Fruit fly (Drosophila melanogaster): Measurements from ENCODE around the gene rsh.

Gene rsh

dm6 chrX:12939951-12940350 is 48.5 kb upstream of the rsh start (continued):
- no peak for TF ChIP-seq sens-2 (GFP tag; IDR thresholded peaks at IDR 0.05)
- TF ChIP-seq caup (GFP tag; optimal IDR thresholded peaks at IDR 0.05; ENCODE audit: severe bottlenecking) = no peak
- TF ChIP-seq CG10543 (GFP tag; optimal IDR thresholded peaks at IDR 0.05) = no peak
- no peak for TF ChIP-seq vnd (GFP tag; IDR thresholded peaks at IDR 0.05; ENCODE audit: partially characterized antibody)
- TF ChIP-seq fd96Cb (tag; optimal IDR thresholded peaks at IDR 0.05) = no peak
- TF ChIP-seq prd (optimal IDR thresholded peaks at IDR 0.05) = no peak
- peak; percentile 86 for TF ChIP-seq prd (GFP tag; IDR thresholded peaks at IDR 0.05)
- TF ChIP-seq CG5245 (GFP tag; optimal IDR thresholded peaks at IDR 0.05) = no peak
- no peak for TF ChIP-seq CG7786 (GFP tag; optimal IDR thresholded peaks at IDR 0.05)
- no peak for TF ChIP-seq hb (GFP tag; IDR thresholded peaks at IDR 0.05; ENCODE audit: partially characterized antibody)
- peak; percentile 6 for TF ChIP-seq tio (GFP tag; optimal IDR thresholded peaks at IDR 0.05)
- TF ChIP-seq CG12744 (GFP tag; optimal IDR thresholded peaks at IDR 0.05) = no peak
- no peak for TF ChIP-seq CG9797 (GFP tag; optimal IDR thresholded peaks at IDR 0.05)
- TF ChIP-seq Side (GFP tag; optimal IDR thresholded peaks at IDR 0.05) = no peak
- no peak for TF ChIP-seq her (GFP tag; optimal IDR thresholded peaks at IDR 0.05)
- no peak for TF ChIP-seq CG9817 (tag; optimal IDR thresholded peaks at IDR 0.05)
- no peak for TF ChIP-seq Jarid2 (GFP tag; optimal IDR thresholded peaks at IDR 0.05)
- no peak for TF ChIP-seq pnt (GFP tag; optimal IDR thresholded peaks at IDR 0.05)
- TF ChIP-seq pum (GFP tag; optimal IDR thresholded peaks at IDR 0.05) = no peak
- TF ChIP-seq crp (GFP tag; optimal IDR thresholded peaks at IDR 0.05) = no peak
- no peak for TF ChIP-seq knrl (GFP tag; IDR thresholded peaks at IDR 0.05; ENCODE audit: partially characterized antibody)
- no peak for TF ChIP-seq CG14441 (GFP tag; IDR thresholded peaks at IDR 0.05)
- TF ChIP-seq CG6254 (GFP tag; optimal IDR thresholded peaks at IDR 0.05) = no peak
- no peak for TF ChIP-seq Ravus (GFP tag; IDR thresholded peaks at IDR 0.05)
- no peak for TF ChIP-seq odd (GFP tag; optimal IDR thresholded peaks at IDR 0.05)
- TF ChIP-seq Med (GFP tag) = no peak
- TF ChIP-seq CG13424 (tag; optimal IDR thresholded peaks at IDR 0.05) = no peak
- TF ChIP-seq fru (optimal IDR thresholded peaks at IDR 0.05) = no peak
- TF ChIP-seq bigmax (GFP tag; optimal IDR thresholded peaks at IDR 0.05) = no peak
- no peak for TF ChIP-seq cato (GFP tag; optimal IDR thresholded peaks at IDR 0.05; ENCODE audit: borderline replicate concordance)
- no peak for TF ChIP-seq bowl (GFP tag; IDR thresholded peaks at IDR 0.05)
- no peak for TF ChIP-seq stwl (tag; optimal IDR thresholded peaks at IDR 0.05)
- TF ChIP-seq sob (GFP tag; IDR thresholded peaks at IDR 0.05) = no peak
- TF ChIP-seq CG18011 (GFP tag; optimal IDR thresholded peaks at IDR 0.05) = no peak
- no peak for TF ChIP-seq Nf-YB (GFP tag; optimal IDR thresholded peaks at IDR 0.05)
- TF ChIP-seq ems (GFP tag; optimal IDR thresholded peaks at IDR 0.05) = no peak
- peak; percentile 47; the same call in 1 of the 3 replicates for TF ChIP-seq ci (GFP tag; IDR thresholded peaks at IDR 0.05)
- no peak for TF ChIP-seq ro (GFP tag; IDR thresholded peaks at IDR 0.05)
- TF ChIP-seq Gug (GFP tag; IDR thresholded peaks at IDR 0.05) = no peak
- no peak for TF ChIP-seq MTF-1 (GFP tag; optimal IDR thresholded peaks at IDR 0.05; ENCODE audit: borderline replicate concordance)
- TF ChIP-seq CG4854 (GFP tag; optimal IDR thresholded peaks at IDR 0.05) = no peak
- no peak for TF ChIP-seq CG2116 (GFP tag; optimal IDR thresholded peaks at IDR 0.05)
- TF ChIP-seq CG30431 (GFP tag; optimal IDR thresholded peaks at IDR 0.05) = peak; percentile 4
- no peak for TF ChIP-seq CG16779 (GFP tag; IDR thresholded peaks at IDR 0.05)
- TF ChIP-seq Six4 (GFP tag; optimal IDR thresholded peaks at IDR 0.05) = no peak
- TF ChIP-seq tll (GFP tag; optimal IDR thresholded peaks at IDR 0.05) = peak in 1 of 2 experiments; percentile 66
- no peak for TF ChIP-seq ATbp (GFP tag; optimal IDR thresholded peaks at IDR 0.05)
- peak; percentile 17 for TF ChIP-seq CG17829 (tag; optimal IDR thresholded peaks at IDR 0.05)
- TF ChIP-seq lola (GFP tag; optimal IDR thresholded peaks at IDR 0.05) = peak in 1 of 3 experiments; percentile 44
- TF ChIP-seq CG4424 (GFP tag; optimal IDR thresholded peaks at IDR 0.05) = peak; percentile 18
- no peak for TF ChIP-seq Hr39 (optimal IDR thresholded peaks at IDR 0.05)
